Worm (Caenorhabditis elegans) whole organism, young adult: Measurements from ENCODE around the gene fbxb-43.
A peak's percentile ranks its signal among the peaks of the same experiment; 100 is the strongest.

Experiments
- D2030.7 ChIP-seq: fragments of 200-800 bp; sonication (Bioruptor generic); IDR thresholded peaks from 2 replicates; pipeline ENCODE4 v1.3.6; 2022; ENCODE audit warnings: missing genetic modification reagents, missing genetic modification characterization, missing compliant biosample characterization
- F39B2.1 ChIP-seq: fragments of 200-800 bp; sonication (Bioruptor generic); IDR thresholded peaks from 2 replicates; pipeline ENCODE4 v1.3.6; 2022; ENCODE audit warnings: missing genetic modification reagents, missing genetic modification characterization, missing compliant biosample characterization
- F52B5.7 ChIP-seq: sonication (generic microtip); optimal IDR thresholded peaks from 2 replicates; lab custom pipeline; 2016; ENCODE audit warnings: mild to moderate bottlenecking, missing genetic modification characterization, missing compliant biosample characterization
- F57C9.4 ChIP-seq: sonication (generic microtip); optimal IDR thresholded peaks from 2 replicates; lab custom pipeline; 2017; ENCODE audit warnings: mild to moderate bottlenecking, missing genetic modification characterization, missing compliant biosample characterization
- K11D2.4 ChIP-seq: fragments of 200-800 bp; sonication (Bioruptor generic); IDR thresholded peaks from 2 replicates; pipeline ENCODE4 v1.3.6; 2022; ENCODE audit warnings: missing genetic modification reagents, missing genetic modification characterization, missing compliant biosample characterization
- K12H6.12 ChIP-seq: fragments of 200-800 bp; sonication (Bioruptor generic); optimal IDR thresholded peaks from 2 replicates; lab custom pipeline; 2018; ENCODE audit warnings: mild to moderate bottlenecking, missing genetic modification characterization, missing compliant biosample characterization
- T26A5.8 ChIP-seq: sonication (generic microtip); optimal IDR thresholded peaks from 2 replicates; lab custom pipeline; 2016; ENCODE audit warnings: missing genetic modification characterization, missing compliant biosample characterization
- Y79H2A.3 ChIP-seq: fragments of 200-800 bp; sonication (Bioruptor generic); conservative IDR thresholded peaks from 2 replicates; pipeline ENCODE4 v1.3.6; 2022; ENCODE audit warnings: missing genetic modification reagents, missing genetic modification characterization, missing compliant biosample characterization
- ZK185.1 ChIP-seq: sonication (generic microtip); optimal IDR thresholded peaks from 2 replicates; lab custom pipeline; 2016; ENCODE audit warnings: mild to moderate bottlenecking, missing genetic modification characterization, missing compliant biosample characterization; ENCODE audit not compliant: poor library complexity, severe bottlenecking
- ama-1 ChIP-seq, 3 experiments: fragments of 150-350 bp in 1 of 3; sonication (generic microtip) in 2 of 3; optimal IDR thresholded peaks; 2 replicates each; lab custom pipeline; 2014 to 2018; ENCODE audit warnings: missing biosample characterization in 2 of 3, missing genetic modification characterization in 2 of 3, missing genetic modification reagents in 2 of 3
- attf-5 ChIP-seq: fragments of 200-800 bp; sonication (Bioruptor generic); optimal IDR thresholded peaks from 2 replicates; lab custom pipeline; 2018; ENCODE audit warnings: mild to moderate bottlenecking, missing genetic modification characterization, missing compliant biosample characterization
- attf-6 ChIP-seq: fragments of 200-800 bp; sonication (Bioruptor generic); IDR thresholded peaks from 2 replicates; pipeline ENCODE4 v1.3.6; 2022; ENCODE audit warnings: missing genetic modification reagents, missing genetic modification characterization, missing compliant biosample characterization
- bed-2 ChIP-seq: fragments of 200-800 bp; sonication (Bioruptor generic); IDR thresholded peaks from 2 replicates; pipeline ENCODE4 v1.3.6; 2022; ENCODE audit warnings: missing genetic modification reagents, missing genetic modification characterization, missing compliant biosample characterization
- cebp-1 ChIP-seq, 2 experiments: fragments of 200-800 bp in 1 of 2; sonication (Bioruptor generic) in 1 of 2; sonication (generic microtip) in 1 of 2; IDR thresholded peaks in 1 of 2; optimal IDR thresholded peaks in 1 of 2; 2 replicates each; pipeline versions ENCODE4 v1.3.6 to Lab custom; 2017 to 2022; ENCODE audit warnings: missing compliant biosample characterization in 2 of 2, missing genetic modification characterization in 2 of 2, mild to moderate bottlenecking in 1 of 2, missing genetic modification reagents in 1 of 2, moderate library complexity in 1 of 2
- ceh-40 ChIP-seq: fragments of 200-800 bp; sonication (Bioruptor generic); IDR thresholded peaks from 2 replicates; pipeline ENCODE4 v1.3.6; 2022; ENCODE audit warnings: missing genetic modification characterization, missing compliant biosample characterization
- ceh-79 ChIP-seq: sonication (generic microtip); optimal IDR thresholded peaks from 2 replicates; lab custom pipeline; 2017; ENCODE audit warnings: mild to moderate bottlenecking, missing genetic modification characterization, missing compliant biosample characterization
- chd-7 ChIP-seq: sonication (generic microtip); optimal IDR thresholded peaks from 2 replicates; lab custom pipeline; 2016; ENCODE audit warnings: mild to moderate bottlenecking, missing genetic modification characterization, moderate library complexity, missing compliant biosample characterization
- dox-1 ChIP-seq: fragments of 200-800 bp; sonication (Bioruptor generic); IDR thresholded peaks from 2 replicates; pipeline ENCODE4 v1.3.6; 2022; ENCODE audit warnings: missing genetic modification reagents, missing genetic modification characterization, missing compliant biosample characterization
- egl-18 ChIP-seq: fragments of 200-800 bp; sonication (Bioruptor generic); IDR thresholded peaks from 2 replicates; pipeline ENCODE4 v1.3.6; 2022; ENCODE audit warnings: missing genetic modification reagents, missing genetic modification characterization, missing compliant biosample characterization
- egl-44 ChIP-seq: fragments of 200-800 bp; sonication (Bioruptor generic); IDR thresholded peaks from 2 replicates; pipeline ENCODE4 v1.3.6; 2022; ENCODE audit warnings: missing genetic modification reagents, missing genetic modification characterization, missing compliant biosample characterization
- egrh-3 ChIP-seq: fragments of 200-800 bp; sonication (Bioruptor generic); IDR thresholded peaks from 2 replicates; pipeline ENCODE4 v1.3.6; 2022; ENCODE audit warnings: missing genetic modification reagents, missing genetic modification characterization, missing compliant biosample characterization
- ets-4 ChIP-seq: fragments of 200-800 bp; sonication (Bioruptor generic); optimal IDR thresholded peaks from 2 replicates; lab custom pipeline; 2018; ENCODE audit warnings: mild to moderate bottlenecking, missing genetic modification characterization, missing compliant biosample characterization
- hmg-20 ChIP-seq: fragments of 200-800 bp; sonication (Bioruptor generic); IDR thresholded peaks from 2 replicates; pipeline ENCODE4 v1.3.6; 2022; ENCODE audit warnings: missing genetic modification reagents, missing genetic modification characterization, missing compliant biosample characterization
- let-526 ChIP-seq: fragments of 200-800 bp; sonication (Bioruptor generic); IDR thresholded peaks from 2 replicates; pipeline ENCODE4 v1.3.6; 2022; ENCODE audit warnings: missing genetic modification reagents, missing genetic modification characterization, missing compliant biosample characterization
- let-607 ChIP-seq, 2 experiments: fragments of 200-800 bp in 1 of 2; sonication (Bioruptor generic) in 1 of 2; sonication (generic microtip) in 1 of 2; optimal IDR thresholded peaks; 2 replicates each; lab custom pipeline; 2016 to 2018; ENCODE audit warnings: mild to moderate bottlenecking in 2 of 2, missing compliant biosample characterization in 2 of 2, missing genetic modification characterization in 2 of 2, moderate library complexity in 2 of 2, missing genotype in 1 of 2
- lin-40 ChIP-seq: sonication (generic microtip); optimal IDR thresholded peaks from 2 replicates; lab custom pipeline; 2016; ENCODE audit warnings: missing genetic modification characterization, mild to moderate bottlenecking, missing compliant biosample characterization, missing genotype, missing genetic modification reagents
- lin-54 ChIP-seq: fragments of 200-800 bp; sonication (Bioruptor generic); optimal IDR thresholded peaks from 2 replicates; lab custom pipeline; 2018; ENCODE audit warnings: mild to moderate bottlenecking, missing genetic modification characterization, missing compliant biosample characterization
- lsl-1 ChIP-seq: fragments of 200-800 bp; sonication (Bioruptor generic); optimal IDR thresholded peaks from 2 replicates; lab custom pipeline; 2018; ENCODE audit warnings: mild to moderate bottlenecking, missing genetic modification characterization, moderate library complexity, missing compliant biosample characterization
- madf-10 ChIP-seq: sonication (generic microtip); optimal IDR thresholded peaks from 2 replicates; lab custom pipeline; 2016; ENCODE audit warnings: mild to moderate bottlenecking, missing genetic modification characterization, missing compliant biosample characterization
- madf-3 ChIP-seq: fragments of 200-800 bp; sonication (Bioruptor generic); IDR thresholded peaks from 2 replicates; pipeline ENCODE4 v1.3.6; 2022; ENCODE audit warnings: missing genetic modification reagents, missing genetic modification characterization, missing compliant biosample characterization
- madf-6 ChIP-seq: fragments of 200-800 bp; sonication (Bioruptor generic); IDR thresholded peaks from 2 replicates; pipeline ENCODE4 v1.3.6; 2022; ENCODE audit warnings: missing genetic modification reagents, missing genetic modification characterization, missing compliant biosample characterization
- madf-8 ChIP-seq: fragments of 200-800 bp; sonication (Bioruptor generic); conservative IDR thresholded peaks from 2 replicates; pipeline ENCODE4 v1.3.6; 2022; ENCODE audit warnings: missing genetic modification reagents, missing genetic modification characterization, missing compliant biosample characterization
- mcd-1 ChIP-seq: fragments of 200-800 bp; sonication (Bioruptor generic); IDR thresholded peaks from 2 replicates; pipeline ENCODE4 v1.3.6; 2022; ENCODE audit warnings: missing genetic modification reagents, missing genetic modification characterization, missing compliant biosample characterization
- nfyb-1 ChIP-seq: fragments of 200-800 bp; sonication (Bioruptor generic); IDR thresholded peaks from 2 replicates; pipeline ENCODE4 v1.3.6; 2022; ENCODE audit warnings: missing genetic modification reagents, missing genetic modification characterization, missing compliant biosample characterization
- nhr-120 ChIP-seq: fragments of 200-800 bp; sonication (Bioruptor generic); IDR thresholded peaks from 2 replicates; pipeline ENCODE4 v1.3.6; 2022; ENCODE audit warnings: missing genetic modification characterization, missing compliant biosample characterization
- rec-8 ChIP-seq, 2 experiments: sonication (generic microtip); optimal IDR thresholded peaks; 2 replicates each; lab custom pipeline; 2016; ENCODE audit warnings: mild to moderate bottlenecking in 2 of 2, missing genetic modification characterization in 2 of 2, missing genetic modification reagents in 2 of 2, missing genotype in 2 of 2, missing biosample characterization in 1 of 2, missing compliant biosample characterization in 1 of 2, moderate library complexity in 1 of 2
- sdz-38 ChIP-seq: sonication (generic microtip); optimal IDR thresholded peaks from 2 replicates; lab custom pipeline; 2016; ENCODE audit warnings: missing genotype, missing genetic modification characterization, missing compliant biosample characterization
- snpc-1.3 ChIP-seq: sonication (generic microtip); optimal IDR thresholded peaks from 2 replicates; lab custom pipeline; 2017; ENCODE audit warnings: missing genetic modification characterization, mild to moderate bottlenecking, missing compliant biosample characterization, antibody characterized with exemption, moderate library complexity, missing genotype, missing genetic modification reagents; ENCODE audit not compliant: insufficient read depth
- snpc-3.4 ChIP-seq: sonication (generic microtip); optimal IDR thresholded peaks from 2 replicates; lab custom pipeline; 2017; ENCODE audit warnings: missing genetic modification characterization, mild to moderate bottlenecking, missing compliant biosample characterization, antibody characterized with exemption, moderate library complexity, missing genotype, missing genetic modification reagents
- somi-1 ChIP-seq: fragments of 200-800 bp; sonication (Bioruptor generic); optimal IDR thresholded peaks from 2 replicates; lab custom pipeline; 2018; ENCODE audit warnings: mild to moderate bottlenecking, missing genetic modification characterization, missing compliant biosample characterization
- xnd-1 ChIP-seq: sonication (generic microtip); optimal IDR thresholded peaks from 2 replicates; lab custom pipeline; 2016; ENCODE audit warnings: missing genotype, missing genetic modification reagents, missing genetic modification characterization, missing compliant biosample characterization
- zfh-2 ChIP-seq: fragments of 200-800 bp; sonication (Bioruptor generic); conservative IDR thresholded peaks from 2 replicates; pipeline ENCODE4 v1.3.6; 2022; ENCODE audit warnings: missing genetic modification reagents, missing genetic modification characterization, missing compliant biosample characterization
- zim-3 ChIP-seq: sonication (generic microtip); optimal IDR thresholded peaks from 2 replicates; lab custom pipeline; 2017; ENCODE audit warnings: mild to moderate bottlenecking, missing genetic modification characterization, moderate library complexity, missing compliant biosample characterization
- ztf-28 ChIP-seq: fragments of 200-800 bp; sonication (Bioruptor generic); IDR thresholded peaks from 2 replicates; pipeline ENCODE4 v1.3.6; 2022; ENCODE audit warnings: missing genetic modification reagents, missing genetic modification characterization, missing compliant biosample characterization

fbxb-43 gene

ce11 chrII:1500959-1501358 is 35.1 kb upstream of the fbxb-43 start (continued):
- TF ChIP-seq egl-18 (no peak), dox-1 (GFP tag; lab: Robert Waterston, UW) (no peak), let-526 (no peak), madf-8 (peak; percentile 58), snpc-3.4 (no peak), K11D2.4 (GFP tag; lab: Robert Waterston, UW) (no peak), ZK185.1 (tag; lab: Kevin White, UChicago) (no peak), madf-6 (GFP tag; lab: Robert Waterston, UW) (peak; percentile 81), zfh-2 (GFP tag; lab: Robert Waterston, UW) (no peak), zim-3 (tag; lab: Kevin White, UChicago) (no peak), egrh-3 (GFP tag; lab: Robert Waterston, UW) (no peak), F39B2.1 (no peak), lin-54 (GFP tag; lab: Kevin White, UChicago) (peak; percentile 26), F52B5.7 (tag; lab: Kevin White, UChicago) (no peak), lsl-1 (GFP tag; lab: Kevin White, UChicago) (peak; percentile 85), let-607 (tag; optimal IDR thresholded peaks at IDR 0.05; lab: Kevin White, UChicago) (no peak), lin-40 (tag; lab: Kevin White, UChicago) (no peak), mcd-1 (GFP tag; lab: Robert Waterston, UW) (peak; percentile 44; the same call in 1 of the 2 replicates), ceh-79 (no peak), nfyb-1 (GFP tag; lab: Robert Waterston, UW) (no peak), attf-5 (GFP tag; lab: Kevin White, UChicago) (no peak), egl-44 (GFP tag; lab: Robert Waterston, UW) (no peak), ceh-40 (no peak), sdz-38 (no peak), snpc-1.3 (tag; lab: Kevin White, UChicago) (no peak), bed-2 (no peak), xnd-1 (tag; lab: Kevin White, UChicago) (peak; percentile 87)

- TF ChIP-seq lin-40 (tag; lab: Kevin White, UChicago) (peak; percentile 2), ama-1 (optimal IDR thresholded peaks at IDR 0.05; lab: Kevin White, UChicago) (no peak), ama-1 (GFP tag; optimal IDR thresholded peaks at IDR 0.05; lab: Kevin White, UChicago) (no peak), zfh-2 (GFP tag; lab: Robert Waterston, UW) (peak; percentile 90), bed-2 (no peak), K12H6.12 (peak; percentile 54), cebp-1 (GFP tag; IDR thresholded peaks at IDR 0.05; lab: Robert Waterston, UW) (0 out of 2 replicates have a peak, but pooled peaks have one; percentile 14), cebp-1 (tag; optimal IDR thresholded peaks at IDR 0.05; lab: Kevin White, UChicago) (peak; percentile 92), dox-1 (GFP tag; lab: Robert Waterston, UW) (0 out of 2 replicates have a peak, but pooled peaks have one; percentile 7), mcd-1 (GFP tag; lab: Robert Waterston, UW) (0 out of 2 replicates have a peak, but pooled peaks have one; percentile 17), somi-1 (GFP tag; lab: Kevin White, UChicago) (peak; percentile 84), rec-8 (tag; optimal IDR thresholded peaks at IDR 0.05; lab: Kevin White, UChicago) (no peak)
These were observed 34.2 kb upstream of the fbxb-43 start for ce11 chrII:1501614-1502355.

- TF ChIP-seq F57C9.4 (no peak), ztf-28 (GFP tag; lab: Robert Waterston, UW) (no peak), T26A5.8 (tag; lab: Kevin White, UChicago) (no peak), Y79H2A.3 (GFP tag; lab: Robert Waterston, UW) (no peak), D2030.7 (GFP tag; lab: Robert Waterston, UW) (no peak), chd-7 (tag; lab: Kevin White, UChicago) (no peak), madf-3 (GFP tag; lab: Robert Waterston, UW) (no peak), hmg-20 (GFP tag; lab: Robert Waterston, UW) (no peak), attf-5 (GFP tag; lab: Kevin White, UChicago) (no peak), ets-4 (GFP tag; lab: Kevin White, UChicago) (no peak), madf-10 (tag; lab: Kevin White, UChicago) (no peak), nhr-120 (GFP tag; lab: Robert Waterston, UW) (no peak), attf-6 (no peak)
These were observed 32.4 kb upstream of the fbxb-43 start for ce11 chrII:1503663-1504062.
